Worm (Caenorhabditis elegans): ENCODE measurements around the gene kel-3.

The kel-3 gene

DNA sequence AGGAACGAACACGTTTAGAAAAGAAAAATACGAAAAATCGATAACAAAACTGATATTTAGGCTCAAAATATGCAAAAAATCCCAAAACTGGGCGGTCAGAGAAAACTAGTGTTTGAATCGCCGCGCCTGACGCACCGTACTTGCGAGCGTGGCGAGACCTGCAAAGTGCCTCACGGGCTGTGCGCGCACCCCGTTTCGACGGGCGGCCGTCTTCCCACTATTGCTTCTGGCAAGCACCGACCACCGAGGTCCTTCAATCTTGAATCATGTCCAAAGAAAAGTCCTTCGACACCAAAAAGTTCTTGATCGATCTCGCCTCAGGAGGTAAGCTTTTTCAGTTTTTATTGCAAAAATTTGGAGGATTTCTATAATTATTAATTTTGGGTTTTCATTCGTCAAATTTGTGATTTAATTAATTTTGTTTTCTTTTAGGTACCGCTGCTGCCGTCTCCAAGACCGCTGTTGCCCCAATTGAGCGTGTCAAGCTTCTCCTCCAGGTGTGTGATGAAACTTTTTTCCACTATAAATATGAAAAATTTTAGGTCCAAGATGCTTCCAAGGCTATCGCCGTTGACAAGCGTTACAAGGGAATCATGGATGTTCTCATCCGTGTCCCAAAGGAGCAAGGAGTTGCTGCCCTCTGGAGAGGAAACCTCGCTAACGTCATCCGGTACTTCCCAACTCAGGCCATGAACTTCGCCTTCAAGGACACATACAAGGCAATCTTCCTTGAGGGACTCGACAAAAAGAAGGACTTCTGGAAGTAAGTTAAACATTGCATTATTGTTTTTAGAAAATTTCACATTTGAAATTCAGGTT is 1.4 kb upstream of the kel-3 start, which contains the start of gene ant-1.1 (continued):
- peak in 1 of 3 experiments; percentile 51 for TF ChIP-seq elt-3 (tag; optimal IDR thresholded peaks at IDR 0.05)

DNA sequence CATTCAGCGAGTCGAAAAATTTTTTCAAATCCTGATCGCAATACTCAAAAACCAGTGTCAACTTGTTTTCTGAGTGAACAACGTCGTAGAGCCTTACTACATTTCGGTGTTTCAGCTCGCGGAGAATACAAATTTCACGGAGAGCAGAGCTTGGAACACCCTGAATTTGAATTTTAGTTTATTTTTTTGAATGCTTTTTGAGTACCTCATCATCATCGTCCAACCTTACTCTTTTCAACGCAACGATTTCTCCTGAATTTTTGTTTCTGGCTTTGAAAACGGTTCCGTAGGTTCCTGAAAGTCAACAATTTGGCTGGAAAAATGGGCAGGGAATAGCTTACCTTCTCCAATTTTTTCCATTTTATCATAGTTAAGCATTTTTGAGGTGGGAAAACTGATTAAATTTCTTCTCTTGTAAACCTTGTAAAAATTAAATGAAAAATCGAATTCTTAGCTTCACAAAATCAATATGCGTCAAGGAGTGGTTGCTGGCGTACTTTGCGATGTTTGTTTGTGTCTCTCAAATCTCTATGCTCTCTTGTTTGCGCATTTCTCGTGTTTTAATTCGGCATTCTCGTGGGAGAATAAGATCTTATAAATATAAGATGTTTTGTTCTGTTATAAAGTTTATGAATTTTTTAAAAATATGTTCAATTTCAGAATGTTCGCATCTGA is 1.4 kb downstream of the kel-3 start, which contains the start of gene cdk-5:
Gene cdk-5, minus strand, starts transcription at position 425 of the 675 bp plus-strand sequence.
- TF ChIP-seq fos-1 (tag; optimal IDR thresholded peaks at IDR 0.05): no peak
- no peak for TF ChIP-seq nhr-12 (tag; optimal IDR thresholded peaks at IDR 0.05)
- TF ChIP-seq skn-1 (tag; optimal IDR thresholded peaks at IDR 0.05): peak; percentile 89
- TF ChIP-seq unc-62 (GFP tag; optimal IDR thresholded peaks at IDR 0.05): no peak
- peak; percentile 60 for TF ChIP-seq elt-1 (tag; optimal IDR thresholded peaks at IDR 0.05)
- TF ChIP-seq nhr-11 (tag; optimal IDR thresholded peaks at IDR 0.05): no peak
- peak; percentile 82 for TF ChIP-seq snpc-4 (tag; optimal IDR thresholded peaks at IDR 0.05)
- peak; percentile 76 for TF ChIP-seq lsy-12 (tag; optimal IDR thresholded peaks at IDR 0.05)
- peak; percentile 95 for TF ChIP-seq nfya-1 (tag; optimal IDR thresholded peaks at IDR 0.05; ENCODE audit: insufficient read depth)
- TF ChIP-seq pha-4 (tag; optimal IDR thresholded peaks at IDR 0.05): peak; percentile 97
- TF ChIP-seq hmg-11 (tag; optimal IDR thresholded peaks at IDR 0.05): peak; percentile 49
- TF ChIP-seq nhr-67 (tag; optimal IDR thresholded peaks at IDR 0.05): no peak
- peak; percentile 84 for TF ChIP-seq jun-1 (tag; optimal IDR thresholded peaks at IDR 0.05)
- TF ChIP-seq pqm-1 (tag; optimal IDR thresholded peaks at IDR 0.05): peak; percentile 61
- TF ChIP-seq sea-2 (GFP tag; optimal IDR thresholded peaks at IDR 0.05): no peak
- TF ChIP-seq nhr-28 (tag; optimal IDR thresholded peaks at IDR 0.05): no peak
- no peak for TF ChIP-seq daf-12 (tag; optimal IDR thresholded peaks at IDR 0.05)
- no peak for TF ChIP-seq fkh-2 (tag; optimal IDR thresholded peaks at IDR 0.05)
- TF ChIP-seq ZK546.5 (tag; optimal IDR thresholded peaks at IDR 0.05): peak; percentile 64
- TF ChIP-seq nhr-25 (tag; optimal IDR thresholded peaks at IDR 0.05): peak; percentile 91
- TF ChIP-seq elt-2 (tag; optimal IDR thresholded peaks at IDR 0.05): peak; percentile 50
- TF ChIP-seq zag-1 (tag; optimal IDR thresholded peaks at IDR 0.05): no peak
- peak; percentile 71 for TF ChIP-seq tbx-2 (tag; optimal IDR thresholded peaks at IDR 0.05)
- TF ChIP-seq egl-5 (tag; optimal IDR thresholded peaks at IDR 0.05): no peak
- TF ChIP-seq lin-15B (tag; optimal IDR thresholded peaks at IDR 0.05): peak; percentile 86
- TF ChIP-seq ztf-11 (tag; optimal IDR thresholded peaks at IDR 0.05): no peak
- no peak for TF ChIP-seq ceh-16 (tag; optimal IDR thresholded peaks at IDR 0.05)
- no peak for TF ChIP-seq ceh-9 (tag; optimal IDR thresholded peaks at IDR 0.05)
- TF ChIP-seq nhr-76 (tag; optimal IDR thresholded peaks at IDR 0.05): no peak
- TF ChIP-seq ceh-28 (tag; optimal IDR thresholded peaks at IDR 0.05): peak; percentile 95
- no peak for TF ChIP-seq mml-1 (tag; optimal IDR thresholded peaks at IDR 0.05)
- peak; percentile 34 for TF ChIP-seq R02D3.7 (tag; optimal IDR thresholded peaks at IDR 0.05)
- no peak for TF ChIP-seq aly-2 (tag; optimal IDR thresholded peaks at IDR 0.05)
- TF ChIP-seq egl-27 (tag; optimal IDR thresholded peaks at IDR 0.05): no peak
- peak; percentile 90 for TF ChIP-seq nhr-43 (tag; optimal IDR thresholded peaks at IDR 0.05; ENCODE audit: poor library complexity, severe bottlenecking)
- peak; percentile 51 for TF ChIP-seq fkh-10 (GFP tag; optimal IDR thresholded peaks at IDR 0.05)
- peak; percentile 56 for TF ChIP-seq lin-39 (tag; optimal IDR thresholded peaks at IDR 0.05)
- TF ChIP-seq unc-39 (tag; optimal IDR thresholded peaks at IDR 0.05): no peak
- TF ChIP-seq ceh-82 (tag; optimal IDR thresholded peaks at IDR 0.05): peak; percentile 48
- peak; percentile 28 for TF ChIP-seq nhr-77 (tag; optimal IDR thresholded peaks at IDR 0.05)
- peak; percentile 95 for TF ChIP-seq nhr-23 (tag; optimal IDR thresholded peaks at IDR 0.05)
- TF ChIP-seq mdl-1 (tag; optimal IDR thresholded peaks at IDR 0.05): no peak
- TF ChIP-seq ztf-4 (tag; optimal IDR thresholded peaks at IDR 0.05): peak; percentile 49
- peak in 1 of 2 experiments; percentile 58 for TF ChIP-seq eor-1 (tag; optimal IDR thresholded peaks at IDR 0.05)
- no peak for TF ChIP-seq nhr-237 (tag; optimal IDR thresholded peaks at IDR 0.05)
- peak; percentile 74 for TF ChIP-seq ama-1 (optimal IDR thresholded peaks at IDR 0.05)
- TF ChIP-seq elt-3 (tag; optimal IDR thresholded peaks at IDR 0.05): no peak

All from whole organism, L3 larva.